Worm (Caenorhabditis elegans): ENCODE results near the gene gst-38.

Gene gst-38

ce11 chrV:15915919-15916318 is at the start of gene gst-38:
Gene gst-38, minus strand, starts transcription at chrV:15916070.
- TF ChIP-seq madf-10 (tag; optimal IDR thresholded peaks at IDR 0.05), result no peak
- no peak for TF ChIP-seq F33H1.4 (GFP tag; IDR thresholded peaks at IDR 0.05)
- peak; percentile 82 for TF ChIP-seq nhr-80 (tag; optimal IDR thresholded peaks at IDR 0.05)
- TF ChIP-seq hlh-12 (tag; optimal IDR thresholded peaks at IDR 0.05), result no peak
- TF ChIP-seq ztf-25 (GFP tag; IDR thresholded peaks at IDR 0.05), result no peak
- TF ChIP-seq cebp-1 (GFP tag; IDR thresholded peaks at IDR 0.05), result peak; percentile 86
- TF ChIP-seq cebp-1 (tag; optimal IDR thresholded peaks at IDR 0.05), result peak; percentile 93
- TF ChIP-seq tbp1 (GFP tag; optimal IDR thresholded peaks at IDR 0.05), result no peak
- TF ChIP-seq aptf-3 (GFP tag; IDR thresholded peaks at IDR 0.05), result no peak
- TF ChIP-seq F23B12.7 (tag; optimal IDR thresholded peaks at IDR 0.05; ENCODE audit: insufficient read depth), result no peak
- TF ChIP-seq ceh-100 (GFP tag; IDR thresholded peaks at IDR 0.05), result no peak
- TF ChIP-seq ZK185.1 (tag; optimal IDR thresholded peaks at IDR 0.05; ENCODE audit: poor library complexity, severe bottlenecking), result no peak
- TF ChIP-seq ztf-3 (GFP tag; optimal IDR thresholded peaks at IDR 0.05), result no peak
- no peak for TF ChIP-seq ztf-28 (GFP tag; IDR thresholded peaks at IDR 0.05)

- no peak for TF ChIP-seq ekl-4 (GFP tag; IDR thresholded peaks at IDR 0.05)
- no peak for TF ChIP-seq snpc-1.3 (tag; optimal IDR thresholded peaks at IDR 0.05; ENCODE audit: insufficient read depth)
- TF ChIP-seq tbx-9 (tag; optimal IDR thresholded peaks at IDR 0.05; ENCODE audit: borderline replicate concordance), result no peak
- no peak for TF ChIP-seq B0035.1 (tag; optimal IDR thresholded peaks at IDR 0.05)
- TF ChIP-seq ceh-40 (GFP tag; IDR thresholded peaks at IDR 0.05), result no peak
- TF ChIP-seq ets-4 (GFP tag; optimal IDR thresholded peaks at IDR 0.05), result no peak
- TF ChIP-seq F37B4.10 (GFP tag; IDR thresholded peaks at IDR 0.05), result no peak
- no peak for TF ChIP-seq pbrm-1 (GFP tag; IDR thresholded peaks at IDR 0.05)
- TF ChIP-seq xnd-1 (tag; optimal IDR thresholded peaks at IDR 0.05), result no peak
- TF ChIP-seq ztf-26 (tag; optimal IDR thresholded peaks at IDR 0.05), result no peak
- no peak for TF ChIP-seq Y95B8A.8 (GFP tag; IDR thresholded peaks at IDR 0.05)
- no peak for TF ChIP-seq zim-3 (tag; optimal IDR thresholded peaks at IDR 0.05)
- no peak for TF ChIP-seq hlh-26 (GFP tag; conservative IDR thresholded peaks at IDR 0.05)
- TF ChIP-seq mcd-1 (GFP tag; IDR thresholded peaks at IDR 0.05), result no peak
Observed at ce11 chrV:15965114-15965513, 49.2 kb upstream of the gst-38 start, which contains the start of gene sri-2. Gene sri-2, minus strand, starts transcription at chrV:15965214.

- peak; percentile 70; the same call in 1 of the 2 replicates for TF ChIP-seq hmg-1.2 (GFP tag; IDR thresholded peaks at IDR 0.05)
- TF ChIP-seq K12H6.12 (tag; optimal IDR thresholded peaks at IDR 0.05), result no peak
Observed at ce11 chrV:15959456-15959855, 43.6 kb upstream of the gst-38 start.

- TF ChIP-seq F55B11.4 (tag; optimal IDR thresholded peaks at IDR 0.05; ENCODE audit: borderline replicate concordance, insufficient read depth), result no peak
- TF ChIP-seq B0035.1 (tag; optimal IDR thresholded peaks at IDR 0.05), result no peak
- no peak for TF ChIP-seq bed-2 (GFP tag; IDR thresholded peaks at IDR 0.05)
- TF ChIP-seq let-526 (GFP tag; IDR thresholded peaks at IDR 0.05), result no peak
- no peak for TF ChIP-seq hlh-26 (GFP tag; conservative IDR thresholded peaks at IDR 0.05)
- TF ChIP-seq F57C9.4 (tag; optimal IDR thresholded peaks at IDR 0.05), result no peak
- TF ChIP-seq lin-26 (GFP tag; IDR thresholded peaks at IDR 0.05), result no peak
- TF ChIP-seq snpc-3.4 (tag; optimal IDR thresholded peaks at IDR 0.05), result no peak
- no peak for TF ChIP-seq mcd-1 (GFP tag; IDR thresholded peaks at IDR 0.05)
- no peak for TF ChIP-seq F52B5.7 (tag; optimal IDR thresholded peaks at IDR 0.05)
- no peak for TF ChIP-seq snpc-1.3 (tag; optimal IDR thresholded peaks at IDR 0.05; ENCODE audit: insufficient read depth)
- TF ChIP-seq tbx-9 (tag; optimal IDR thresholded peaks at IDR 0.05; ENCODE audit: borderline replicate concordance), result no peak
Observed at ce11 chrV:15957098-15957497, 41.2 kb upstream of the gst-38 start, which contains the start of gene F36G9.3. Gene F36G9.3, plus strand, starts transcription at chrV:15957398.
